Fruit fly (Drosophila melanogaster): ENCODE data around the gene Det.

Gene Det

DNA sequence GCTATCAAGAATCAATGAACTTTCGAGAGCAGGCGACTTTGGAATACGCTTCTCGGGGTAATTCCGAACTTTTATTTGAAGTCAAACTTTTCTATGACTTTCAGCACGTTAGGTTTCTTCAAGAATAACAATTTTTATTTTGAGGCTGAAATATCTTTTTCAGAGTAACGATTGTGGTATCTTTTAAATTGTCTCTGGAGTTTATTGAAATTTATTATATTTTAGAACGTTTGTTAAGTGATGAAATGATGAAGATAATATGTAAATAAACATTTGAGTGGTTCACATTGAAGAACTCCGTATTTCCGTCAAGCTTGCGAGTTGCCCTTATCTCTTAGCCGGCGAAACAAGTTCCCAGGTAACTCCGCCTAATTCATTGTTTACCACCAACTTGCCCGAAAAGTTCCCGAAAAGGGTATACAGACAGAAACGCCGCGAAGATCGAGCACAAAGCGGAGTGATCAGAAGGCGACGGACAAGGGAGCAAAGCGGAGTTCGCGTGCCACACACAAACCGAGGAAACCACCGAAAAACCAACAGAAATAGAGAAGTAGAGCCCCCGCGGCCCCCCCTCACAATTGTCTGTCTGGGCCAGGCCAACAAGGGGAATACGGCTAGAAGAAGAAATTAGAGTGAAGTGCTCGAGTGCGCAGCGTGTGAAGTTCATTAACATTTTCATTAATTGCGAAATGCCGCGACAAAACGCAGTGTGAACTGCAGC is 31.7 kb upstream of the Det start (continued):
- TF ChIP-seq Hr3 (GFP tag; optimal IDR thresholded peaks at IDR 0.05), result no peak
- TF ChIP-seq CG15011 (GFP tag; optimal IDR thresholded peaks at IDR 0.05), result no peak
- TF ChIP-seq pfk (GFP tag; optimal IDR thresholded peaks at IDR 0.05), result no peak
- no peak for TF ChIP-seq Camta (GFP tag; optimal IDR thresholded peaks at IDR 0.05)
- TF ChIP-seq eyg (GFP tag; optimal IDR thresholded peaks at IDR 0.05), result no peak
- TF ChIP-seq corto (GFP tag; optimal IDR thresholded peaks at IDR 0.05), result no peak
- no peak for TF ChIP-seq YL-1 (GFP tag; optimal IDR thresholded peaks at IDR 0.05)
- no peak for TF ChIP-seq CG7357 (GFP tag; IDR thresholded peaks at IDR 0.05)
- no peak for TF ChIP-seq CG3407 (GFP tag; optimal IDR thresholded peaks at IDR 0.05)
- no peak for TF ChIP-seq CG1024 (GFP tag; IDR thresholded peaks at IDR 0.05)
- no peak for TF ChIP-seq CG12299 (tag; optimal IDR thresholded peaks at IDR 0.05)
- no peak for TF ChIP-seq CG10147 (GFP tag; optimal IDR thresholded peaks at IDR 0.05)
- TF ChIP-seq Trl (optimal IDR thresholded peaks at IDR 0.05), result no peak
- no peak for TF ChIP-seq Trl (GFP tag; optimal IDR thresholded peaks at IDR 0.05)
- no peak for TF ChIP-seq CTCF (GFP tag; optimal IDR thresholded peaks at IDR 0.05)
- TF ChIP-seq CG8924 (tag; optimal IDR thresholded peaks at IDR 0.05), result peak; percentile 12
- TF ChIP-seq wdn (GFP tag; IDR thresholded peaks at IDR 0.05), result no peak
- no peak for TF ChIP-seq CG7271 (tag; optimal IDR thresholded peaks at IDR 0.05)
- no peak for TF ChIP-seq tx (GFP tag; optimal IDR thresholded peaks at IDR 0.05)
- TF ChIP-seq CrebB (tag; optimal IDR thresholded peaks at IDR 0.05), result no peak
- TF ChIP-seq da (GFP tag; optimal IDR thresholded peaks at IDR 0.05), result no peak
- no peak for TF ChIP-seq Nf-YB (GFP tag; optimal IDR thresholded peaks at IDR 0.05)
- TF ChIP-seq CG17829 (tag; optimal IDR thresholded peaks at IDR 0.05), result peak; percentile 32
- 0 out of 2 replicates have a peak, but pooled peaks have one; percentile 34 for TF ChIP-seq ara (GFP tag; IDR thresholded peaks at IDR 0.05)
- TF ChIP-seq Spps (tag; optimal IDR thresholded peaks at IDR 0.05), result no peak
- TF ChIP-seq tna (GFP tag; IDR thresholded peaks at IDR 0.05; ENCODE audit: partially characterized antibody), result no peak
- TF ChIP-seq lbe (GFP tag; optimal IDR thresholded peaks at IDR 0.05), result no peak
- no peak for TF ChIP-seq GATAe (GFP tag; conservative IDR thresholded peaks at IDR 0.05)
- no peak for TF ChIP-seq peb (GFP tag; IDR thresholded peaks at IDR 0.05)
- TF ChIP-seq tll (GFP tag; optimal IDR thresholded peaks at IDR 0.05), result no peak
- no peak for TF ChIP-seq CG10959 (GFP tag; IDR thresholded peaks at IDR 0.05)
- TF ChIP-seq row (GFP tag; IDR thresholded peaks at IDR 0.05), result peak; percentile 53; the same call in 2 of the 3 replicates
- TF ChIP-seq CG30020 (tag; optimal IDR thresholded peaks at IDR 0.05), result no peak
- no peak for TF ChIP-seq Bgb (GFP tag; IDR thresholded peaks at IDR 0.05; ENCODE audit: partially characterized antibody)
- TF ChIP-seq zfh2 (GFP tag; optimal IDR thresholded peaks at IDR 0.05), result no peak
- TF ChIP-seq CG4328 (GFP tag; optimal IDR thresholded peaks at IDR 0.05), result no peak
- peak; percentile 29 for TF ChIP-seq grau (tag; optimal IDR thresholded peaks at IDR 0.05)
- peak; percentile 23 for TF ChIP-seq Sox102F (GFP tag; optimal IDR thresholded peaks at IDR 0.05)
- TF ChIP-seq CG4282 (GFP tag; optimal IDR thresholded peaks at IDR 0.05), result no peak
- TF ChIP-seq Mes4 (GFP tag; optimal IDR thresholded peaks at IDR 0.05), result no peak
- TF ChIP-seq HHEX (GFP tag; optimal IDR thresholded peaks at IDR 0.05), result no peak
- peak; percentile 74 for TF ChIP-seq Med (GFP tag)
- peak; percentile 34; the same call in 1 of the 2 replicates for TF ChIP-seq Oaz (GFP tag; IDR thresholded peaks at IDR 0.05)
- TF ChIP-seq CG11695 (GFP tag; IDR thresholded peaks at IDR 0.05), result no peak
- no peak for TF ChIP-seq fd96Cb (tag; optimal IDR thresholded peaks at IDR 0.05)
- TF ChIP-seq ATbp (GFP tag; optimal IDR thresholded peaks at IDR 0.05), result no peak
- no peak for TF ChIP-seq vfl (GFP tag; optimal IDR thresholded peaks at IDR 0.05)
- TF ChIP-seq CG2712 (tag; optimal IDR thresholded peaks at IDR 0.05), result peak; percentile 68
- peak; percentile 29 for TF ChIP-seq CG12391 (tag; optimal IDR thresholded peaks at IDR 0.05)
- TF ChIP-seq CG4360 (GFP tag; IDR thresholded peaks at IDR 0.05), result no peak
- TF ChIP-seq CG43689 (GFP tag; IDR thresholded peaks at IDR 0.05), result no peak

All from whole organism, embryonic.